Fruit fly (Drosophila melanogaster) whole organism, embryonic: ENCODE measurements around the gene mRpS18B.

ENCODE experiments used
- ATbp ChIP-seq: fragments of 200-800 bp; sonication (Bioruptor generic); optimal IDR thresholded peaks from 2 replicates; lab custom pipeline; 2017; ENCODE audit warnings: missing biosample characterization, mild to moderate bottlenecking, missing genetic modification characterization, missing genetic modification reagents
- Adf1 ChIP-seq: fragments of 200-800 bp; sonication (Bioruptor generic); IDR thresholded peaks from 2 replicates; pipeline ENCODE4 v1.3.6; 2022; ENCODE audit warnings: missing biosample characterization, missing genetic modification characterization
- CG10274 ChIP-seq: fragments of 200-800 bp; sonication (Bioruptor generic); optimal IDR thresholded peaks from 3 replicates; lab custom pipeline; 2017; ENCODE audit warnings: missing biosample characterization, mild to moderate bottlenecking, missing genetic modification characterization
- CG11723 ChIP-seq: fragments of 200-800 bp; sonication (Bioruptor generic); optimal IDR thresholded peaks from 2 replicates; lab custom pipeline; 2017; ENCODE audit warnings: missing biosample characterization, mild to moderate bottlenecking, missing genetic modification characterization
- CG12942 ChIP-seq: fragments of 200-800 bp; sonication (Bioruptor generic); optimal IDR thresholded peaks from 3 replicates; lab custom pipeline; 2016; ENCODE audit warnings: missing biosample characterization, missing genetic modification characterization
- CG13287 ChIP-seq: fragments of 200-800 bp; sonication (Bioruptor generic); IDR thresholded peaks from 2 replicates; pipeline ENCODE4 v1.3.6; 2022; ENCODE audit warnings: missing biosample characterization, missing genetic modification characterization; ENCODE audit not compliant: partially characterized antibody
- CG14860 ChIP-seq: fragments of 200-800 bp; sonication (Bioruptor generic); IDR thresholded peaks from 3 replicates; pipeline ENCODE4 v1.3.6; 2022; ENCODE audit warnings: missing biosample characterization, missing genetic modification characterization; ENCODE audit not compliant: partially characterized antibody
- CG15073 ChIP-seq: fragments of 200-800 bp; sonication (Bioruptor generic); optimal IDR thresholded peaks from 2 replicates; lab custom pipeline; 2016; ENCODE audit warnings: missing biosample characterization, missing genetic modification characterization
- CG15479 ChIP-seq: fragments of 200-800 bp; sonication (Bioruptor generic); optimal IDR thresholded peaks from 3 replicates; lab custom pipeline; 2019; ENCODE audit warnings: missing biosample characterization, mild to moderate bottlenecking, missing genetic modification characterization, moderate library complexity
- CG16813 ChIP-seq: fragments of 200-800 bp; sonication (Bioruptor generic); IDR thresholded peaks from 3 replicates; pipeline ENCODE4 v1.3.6; 2022; ENCODE audit warnings: missing biosample characterization, missing genetic modification characterization; ENCODE audit not compliant: partially characterized antibody
- CG16815 ChIP-seq: fragments of 200-800 bp; sonication (Bioruptor generic); optimal IDR thresholded peaks from 3 replicates; lab custom pipeline; 2017; ENCODE audit warnings: missing biosample characterization, mild to moderate bottlenecking, missing genetic modification characterization
- CG17186 ChIP-seq: fragments of 200-800 bp; sonication (Bioruptor generic); optimal IDR thresholded peaks from 3 replicates; lab custom pipeline; 2017; ENCODE audit warnings: missing biosample characterization, missing genetic modification reagents, missing genetic modification characterization
- CG17802 ChIP-seq: fragments of 200-800 bp; sonication (Bioruptor generic); optimal IDR thresholded peaks from 2 replicates; lab custom pipeline; 2018; ENCODE audit warnings: missing biosample characterization, mild to moderate bottlenecking, missing genetic modification characterization, moderate library complexity
- CG3065 ChIP-seq: fragments of 200-800 bp; sonication (Bioruptor generic); optimal IDR thresholded peaks from 2 replicates; lab custom pipeline; 2016; ENCODE audit warnings: missing biosample characterization, missing genetic modification characterization
- CG3281 ChIP-seq: fragments of 200-800 bp; sonication (Bioruptor generic); optimal IDR thresholded peaks from 3 replicates; lab custom pipeline; 2017; ENCODE audit warnings: missing biosample characterization, mild to moderate bottlenecking, missing genetic modification characterization
- CG3407 ChIP-seq: fragments of 200-800 bp; sonication (Bioruptor generic); optimal IDR thresholded peaks from 2 replicates; lab custom pipeline; 2018; ENCODE audit warnings: missing biosample characterization, mild to moderate bottlenecking, missing genetic modification characterization
- CG4424 ChIP-seq: fragments of 200-800 bp; sonication (Bioruptor generic); optimal IDR thresholded peaks from 3 replicates; lab custom pipeline; 2016; ENCODE audit warnings: missing biosample characterization, missing genetic modification characterization
- CG7357 ChIP-seq: fragments of 200-800 bp; sonication (Bioruptor generic); IDR thresholded peaks from 3 replicates; pipeline ENCODE4 v1.3.6; 2022; ENCODE audit warnings: missing biosample characterization, missing genetic modification characterization
- CG7745 ChIP-seq: fragments of 200-800 bp; sonication (Bioruptor generic); optimal IDR thresholded peaks from 2 replicates; lab custom pipeline; 2018; ENCODE audit warnings: missing biosample characterization, mild to moderate bottlenecking, missing genetic modification characterization, moderate library complexity
- Camta ChIP-seq: fragments of 200-800 bp; sonication (Bioruptor generic); optimal IDR thresholded peaks from 2 replicates; lab custom pipeline; 2016; ENCODE audit warnings: missing biosample characterization, missing genetic modification characterization
- D19A ChIP-seq: fragments of 200-800 bp; optimal IDR thresholded peaks from 3 replicates; lab custom pipeline; 2019; ENCODE audit warnings: missing biosample characterization, mild to moderate bottlenecking, missing genetic modification characterization, moderate library complexity
- Dad ChIP-seq: fragments of 200-800 bp; sonication (Bioruptor generic); optimal IDR thresholded peaks from 3 replicates; lab custom pipeline; 2016; ENCODE audit warnings: missing biosample characterization, missing genetic modification characterization
- Dll ChIP-seq: fragments of 200-800 bp; sonication (Bioruptor generic); IDR thresholded peaks from 4 replicates; pipeline ENCODE4 v1.3.6; 2022; ENCODE audit warnings: missing biosample characterization, missing genetic modification characterization; ENCODE audit not compliant: partially characterized antibody
- Dp ChIP-seq: fragments of 200-800 bp; sonication (Bioruptor generic); optimal IDR thresholded peaks from 2 replicates; lab custom pipeline; 2018; ENCODE audit warnings: missing biosample characterization, mild to moderate bottlenecking, missing genetic modification characterization, moderate library complexity
- Eip74EF ChIP-seq, 2 experiments: fragments of 200-800 bp in 1 of 2; fragments of >200 bp in 1 of 2; sonication (Bioruptor generic) in 1 of 2; optimal IDR thresholded peaks; 2 replicates each; lab custom pipeline; 2017 to 2019; ENCODE audit warnings: missing biosample characterization in 2 of 2, missing genetic modification characterization in 2 of 2, mild to moderate bottlenecking in 1 of 2, moderate library complexity in 1 of 2
- Lpt ChIP-seq: fragments of >200 bp; optimal IDR thresholded peaks from 2 replicates; lab custom pipeline; 2018; ENCODE audit warnings: missing biosample characterization, missing genetic modification characterization
- Nf-YB ChIP-seq: fragments of 200-800 bp; sonication (Bioruptor generic); optimal IDR thresholded peaks from 3 replicates; lab custom pipeline; 2019; ENCODE audit warnings: missing biosample characterization, mild to moderate bottlenecking, missing genetic modification characterization, moderate library complexity
- Pdp1 ChIP-seq, 2 experiments: fragments of 200-800 bp; sonication (Bioruptor generic); optimal IDR thresholded peaks; 3 replicates each; lab custom pipeline; 2016; ENCODE audit warnings: missing biosample characterization in 2 of 2, missing genetic modification characterization in 2 of 2, mild to moderate bottlenecking in 1 of 2, moderate library complexity in 1 of 2
- Sox100B ChIP-seq: fragments of 200-800 bp; sonication (Bioruptor generic); optimal IDR thresholded peaks from 3 replicates; lab custom pipeline; 2018; ENCODE audit warnings: missing biosample characterization, mild to moderate bottlenecking, missing genetic modification characterization
- al ChIP-seq: fragments of 200-800 bp; sonication (Bioruptor generic); IDR thresholded peaks from 2 replicates; pipeline ENCODE4 v1.3.6; 2022; ENCODE audit warnings: missing biosample characterization, missing genetic modification characterization
- ash1 ChIP-seq: fragments of 200-800 bp; sonication (Bioruptor generic); optimal IDR thresholded peaks from 2 replicates; lab custom pipeline; 2018; ENCODE audit warnings: missing biosample characterization, mild to moderate bottlenecking, missing genetic modification characterization
- ato ChIP-seq: fragments of 200-800 bp; sonication (Bioruptor generic); IDR thresholded peaks from 2 replicates; pipeline ENCODE4 v1.3.6; 2022; ENCODE audit warnings: missing biosample characterization, missing genetic modification characterization; ENCODE audit not compliant: partially characterized antibody
- cad ChIP-seq: fragments of >200 bp; optimal IDR thresholded peaks from 2 replicates; lab custom pipeline; 2017; ENCODE audit warnings: missing biosample characterization, missing genetic modification characterization
- cas ChIP-seq: fragments of 200-800 bp; sonication (Bioruptor generic); IDR thresholded peaks from 2 replicates; pipeline ENCODE4 v1.3.6; 2022; ENCODE audit warnings: missing biosample characterization, missing genetic modification characterization
- croc ChIP-seq: fragments of 200-800 bp; sonication (Bioruptor generic); conservative IDR thresholded peaks from 3 replicates; pipeline ENCODE4 v1.3.6; 2022; ENCODE audit warnings: missing biosample characterization, missing genetic modification characterization
- dm ChIP-seq: fragments of 200-800 bp; sonication (Bioruptor generic); optimal IDR thresholded peaks from 3 replicates; lab custom pipeline; 2016; ENCODE audit warnings: missing biosample characterization, missing genetic modification characterization
- dmrt99B ChIP-seq: fragments of 200-800 bp; sonication (Bioruptor generic); optimal IDR thresholded peaks from 2 replicates; lab custom pipeline; 2018; ENCODE audit warnings: missing biosample characterization, mild to moderate bottlenecking, missing genetic modification characterization, moderate library complexity
- fd96Cb ChIP-seq: fragments of 200-800 bp; sonication (Bioruptor generic); optimal IDR thresholded peaks from 2 replicates; lab custom pipeline; 2018; ENCODE audit warnings: missing biosample characterization, mild to moderate bottlenecking, missing genetic modification characterization, moderate library complexity
- gcm ChIP-seq: fragments of 200-800 bp; sonication (Bioruptor generic); optimal IDR thresholded peaks from 2 replicates; lab custom pipeline; 2019; ENCODE audit warnings: missing biosample characterization, mild to moderate bottlenecking, missing genetic modification characterization, moderate library complexity
- ham ChIP-seq: fragments of 200-800 bp; sonication (Bioruptor generic); IDR thresholded peaks from 2 replicates; pipeline ENCODE4 v1.3.6; 2022; ENCODE audit warnings: missing biosample characterization, missing genetic modification characterization
- lab ChIP-seq: fragments of 200-800 bp; sonication (Bioruptor generic); optimal IDR thresholded peaks from 3 replicates; lab custom pipeline; 2017; ENCODE audit warnings: missing biosample characterization, missing genetic modification characterization, mild to moderate bottlenecking, moderate library complexity, missing genetic modification reagents
- luna ChIP-seq: fragments of 200-800 bp; sonication (Bioruptor generic); optimal IDR thresholded peaks from 2 replicates; lab custom pipeline; 2016; ENCODE audit warnings: missing biosample characterization, missing genetic modification characterization
- pum ChIP-seq: fragments of 200-800 bp; sonication (Bioruptor generic); optimal IDR thresholded peaks from 2 replicates; lab custom pipeline; 2016; ENCODE audit warnings: missing biosample characterization, missing genetic modification characterization
- slou ChIP-seq: fragments of 200-800 bp; sonication (Bioruptor generic); optimal IDR thresholded peaks from 3 replicates; lab custom pipeline; 2016; ENCODE audit warnings: missing biosample characterization, missing genetic modification characterization
- tio ChIP-seq: fragments of 200-800 bp; sonication (Bioruptor generic); optimal IDR thresholded peaks from 2 replicates; lab custom pipeline; 2017; ENCODE audit warnings: missing biosample characterization, missing genetic modification characterization, inconsistent platforms
- tup ChIP-seq: fragments of 200-800 bp; sonication (Bioruptor generic); optimal IDR thresholded peaks from 2 replicates; lab custom pipeline; 2016; ENCODE audit warnings: missing biosample characterization, mild to moderate bottlenecking, missing genetic modification characterization, moderate library complexity
- vvl ChIP-seq: fragments of 200-800 bp; sonication (Bioruptor generic); IDR thresholded peaks from 2 replicates; pipeline ENCODE4 v1.3.6; 2022; ENCODE audit warnings: missing biosample characterization, missing genetic modification characterization
- wdn ChIP-seq: fragments of 200-800 bp; sonication (Bioruptor generic); IDR thresholded peaks from 2 replicates; pipeline ENCODE4 v1.3.6; 2022; ENCODE audit warnings: missing biosample characterization, missing genetic modification characterization
- zf30C ChIP-seq: fragments of 200-800 bp; sonication (Bioruptor generic); optimal IDR thresholded peaks from 3 replicates; lab custom pipeline; 2018; ENCODE audit warnings: missing biosample characterization, mild to moderate bottlenecking, missing genetic modification characterization

mRpS18B gene

DNA sequence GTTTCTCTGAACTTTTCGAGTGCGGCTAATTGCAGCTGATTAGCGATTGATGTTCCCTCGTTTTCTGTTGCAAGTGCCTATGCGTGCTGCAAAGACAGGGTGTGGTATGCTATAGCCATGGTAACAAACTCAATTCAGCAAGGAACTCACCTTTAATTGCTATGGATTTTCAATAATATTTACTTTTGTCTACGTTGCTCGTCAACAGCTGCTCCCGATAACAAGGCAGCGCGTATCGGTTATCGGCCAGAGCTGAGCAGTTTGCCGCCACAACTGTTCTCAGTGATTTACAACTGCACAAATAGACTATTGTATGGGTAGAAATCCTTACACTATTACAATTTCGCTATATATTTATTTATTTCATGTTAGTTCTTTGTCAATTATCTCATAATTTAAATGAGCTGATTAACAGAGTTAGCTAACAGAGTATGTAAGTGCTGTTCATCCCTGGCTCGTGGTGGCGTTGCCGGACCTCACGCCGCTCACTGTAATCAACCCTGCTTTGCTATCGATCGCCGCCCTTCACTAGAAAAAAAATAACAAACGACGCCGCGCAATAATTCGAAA, 21.7 kb downstream of the mRpS18B start, which contains the start of the genes pr and neb (continued):
- TF ChIP-seq al (GFP tag; lab: Robert Waterston, UW) = peak; percentile 55
- no peak for TF ChIP-seq zf30C
- TF ChIP-seq pum (GFP tag; lab: Kevin White, UChicago) = no peak
- TF ChIP-seq Lpt (GFP tag; lab: Kevin White, UChicago) = no peak
- TF ChIP-seq Dad (GFP tag; lab: Kevin White, UChicago) = peak; percentile 56
- peak; percentile 39 for TF ChIP-seq D19A (tag; lab: Kevin White, UChicago)
- TF ChIP-seq CG3065 = no peak
- TF ChIP-seq gcm = peak; percentile 36
- no peak for TF ChIP-seq CG11723 (GFP tag; lab: Kevin White, UChicago)
- TF ChIP-seq Dll (GFP tag; lab: Robert Waterston, UW) = peak; percentile 65; the same call in 2 of the 4 replicates
- TF ChIP-seq Dp (GFP tag; lab: Kevin White, UChicago) = peak; percentile 89
- TF ChIP-seq Pdp1 (GFP tag; optimal IDR thresholded peaks at IDR 0.05; lab: Kevin White, UChicago) = peak; percentile 4 to 45
- TF ChIP-seq Eip74EF (GFP tag; optimal IDR thresholded peaks at IDR 0.05; lab: Kevin White, UChicago) = peak in 1 of 2 experiments; percentile 37
- no peak for TF ChIP-seq dm (GFP tag; lab: Kevin White, UChicago)
- peak; percentile 86 for TF ChIP-seq vvl
- no peak; the same call in 2 of the 3 replicates for TF ChIP-seq CG14860 (GFP tag; lab: Robert Waterston, UW)
- peak; percentile 13; the same call in 1 of the 2 replicates for TF ChIP-seq ato (GFP tag; lab: Robert Waterston, UW)
- TF ChIP-seq Camta (GFP tag; lab: Kevin White, UChicago) = peak; percentile 23
- peak; percentile 46; the same call in 1 of the 2 replicates for TF ChIP-seq Adf1 (GFP tag; lab: Robert Waterston, UW)
- TF ChIP-seq lab = peak; percentile 25
- no peak for TF ChIP-seq croc (GFP tag; lab: Robert Waterston, UW)
- no peak for TF ChIP-seq CG3281 (GFP tag; lab: Kevin White, UChicago)
- TF ChIP-seq CG16813 (GFP tag; lab: Robert Waterston, UW) = peak; percentile 38; the same call in 1 of the 3 replicates
- 0 out of 2 replicates have a peak, but pooled peaks have one; percentile 12 for TF ChIP-seq cas
- no peak for TF ChIP-seq ham (GFP tag; lab: Robert Waterston, UW)
- TF ChIP-seq ash1 = no peak
- no peak for TF ChIP-seq CG15073 (GFP tag; lab: Kevin White, UChicago)
- peak; percentile 36 for TF ChIP-seq slou (GFP tag; lab: Kevin White, UChicago)
- no peak for TF ChIP-seq fd96Cb
- no peak for TF ChIP-seq CG16815 (GFP tag; lab: Kevin White, UChicago)
- TF ChIP-seq wdn (GFP tag; lab: Robert Waterston, UW) = peak; percentile 77; the same call in 1 of the 2 replicates
- peak; percentile 16 for TF ChIP-seq ATbp (GFP tag; lab: Kevin White, UChicago)
- TF ChIP-seq CG15479 (GFP tag; lab: Kevin White, UChicago) = no peak
- peak; percentile 18 for TF ChIP-seq dmrt99B (tag; lab: Kevin White, UChicago)
- no peak for TF ChIP-seq Sox100B
- peak; percentile 28 for TF ChIP-seq CG17186 (GFP tag; lab: Kevin White, UChicago)
- no peak for TF ChIP-seq luna (GFP tag; lab: Kevin White, UChicago)
- peak; percentile 51 for TF ChIP-seq CG12942
- peak; percentile 54 for TF ChIP-seq tup
- no peak for TF ChIP-seq CG17802 (tag; lab: Kevin White, UChicago)
- TF ChIP-seq CG3407 (GFP tag; lab: Kevin White, UChicago) = peak; percentile 15
- no peak for TF ChIP-seq cad
- TF ChIP-seq CG10274 (GFP tag; lab: Kevin White, UChicago) = no peak
- peak; percentile 56 for TF ChIP-seq CG13287
- TF ChIP-seq CG7357 (GFP tag; lab: Robert Waterston, UW) = no peak
- no peak for TF ChIP-seq tio (GFP tag; lab: Kevin White, UChicago)
- no peak for TF ChIP-seq CG4424 (GFP tag; lab: Kevin White, UChicago)
- no peak for TF ChIP-seq CG7745 (tag; lab: Kevin White, UChicago)
- TF ChIP-seq Nf-YB (GFP tag; lab: Kevin White, UChicago) = peak; percentile 41
